Fruit fly (Drosophila melanogaster) whole organism, embryonic: ENCODE measurements around the gene TMEM216.
A peak's percentile ranks its signal among the peaks of the same experiment; 100 is the strongest.

Experiments used
- BEAF-32 ChIP-seq: fragments of 200-800 bp; sonication (Bioruptor generic); optimal IDR thresholded peaks from 3 replicates; lab custom pipeline; 2017; ENCODE audit warnings: missing biosample characterization, missing genetic modification characterization, mild to moderate bottlenecking, moderate library complexity, missing genetic modification reagents
- Blimp-1 ChIP-seq: fragments of 200-800 bp; sonication (Bioruptor generic); optimal IDR thresholded peaks from 3 replicates; lab custom pipeline; 2018; ENCODE audit warnings: missing biosample characterization, missing genetic modification characterization, mild to moderate bottlenecking, moderate library complexity, missing genetic modification reagents
- CG10147 ChIP-seq: fragments of 200-800 bp; sonication (Bioruptor generic); optimal IDR thresholded peaks from 2 replicates; lab custom pipeline; 2019; ENCODE audit warnings: missing biosample characterization, mild to moderate bottlenecking, missing genetic modification characterization, moderate library complexity
- CG10321 ChIP-seq: fragments of 200-800 bp; sonication (Bioruptor generic); IDR thresholded peaks from 2 replicates; pipeline ENCODE4 v1.3.6; 2022; ENCODE audit warnings: missing biosample characterization, missing genetic modification characterization
- CG10366 ChIP-seq: fragments of 200-800 bp; sonication (Bioruptor generic); IDR thresholded peaks from 2 replicates; pipeline ENCODE4 v1.3.6; 2022; ENCODE audit warnings: missing biosample characterization, missing genetic modification characterization
- CG10654 ChIP-seq: fragments of 200-800 bp; sonication (Bioruptor generic); optimal IDR thresholded peaks from 2 replicates; lab custom pipeline; 2016; ENCODE audit warnings: missing biosample characterization, missing genetic modification characterization
- CG12299 ChIP-seq: fragments of 200-800 bp; sonication (Bioruptor generic); optimal IDR thresholded peaks from 2 replicates; lab custom pipeline; 2018; ENCODE audit warnings: missing biosample characterization, mild to moderate bottlenecking, missing genetic modification characterization
- CG16815 ChIP-seq: fragments of 200-800 bp; sonication (Bioruptor generic); optimal IDR thresholded peaks from 3 replicates; lab custom pipeline; 2017; ENCODE audit warnings: missing biosample characterization, mild to moderate bottlenecking, missing genetic modification characterization
- CG17568 ChIP-seq: fragments of 200-800 bp; sonication (Bioruptor generic); optimal IDR thresholded peaks from 2 replicates; lab custom pipeline; 2018; ENCODE audit warnings: missing biosample characterization, mild to moderate bottlenecking, missing genetic modification characterization, moderate library complexity
- CG18619 ChIP-seq: fragments of 200-800 bp; sonication (Bioruptor generic); optimal IDR thresholded peaks from 3 replicates; lab custom pipeline; 2017; ENCODE audit warnings: missing biosample characterization, mild to moderate bottlenecking, missing genetic modification characterization
- CG2889 ChIP-seq: fragments of 200-800 bp; sonication (Bioruptor generic); IDR thresholded peaks from 3 replicates; pipeline ENCODE4 v1.3.6; 2022; ENCODE audit warnings: missing biosample characterization, missing genetic modification characterization
- CG31441 ChIP-seq: fragments of 200-800 bp; sonication (Bioruptor generic); IDR thresholded peaks from 2 replicates; pipeline ENCODE4 v1.3.6; 2022; ENCODE audit warnings: missing biosample characterization, missing genetic modification characterization
- CG33557 ChIP-seq: fragments of 200-800 bp; sonication (Bioruptor generic); optimal IDR thresholded peaks from 2 replicates; lab custom pipeline; 2019; ENCODE audit warnings: missing biosample characterization, mild to moderate bottlenecking, missing genetic modification characterization, moderate library complexity
- CG3407 ChIP-seq: fragments of 200-800 bp; sonication (Bioruptor generic); optimal IDR thresholded peaks from 2 replicates; lab custom pipeline; 2018; ENCODE audit warnings: missing biosample characterization, mild to moderate bottlenecking, missing genetic modification characterization
- CG6765 ChIP-seq: fragments of 200-800 bp; sonication (Bioruptor generic); optimal IDR thresholded peaks from 3 replicates; lab custom pipeline; 2017; ENCODE audit warnings: missing biosample characterization, mild to moderate bottlenecking, missing genetic modification characterization
- CG6791 ChIP-seq: fragments of 200-800 bp; sonication (Bioruptor generic); IDR thresholded peaks from 3 replicates; pipeline ENCODE4 v1.3.6; 2022; ENCODE audit warnings: missing biosample characterization, missing genetic modification characterization; ENCODE audit not compliant: partially characterized antibody
- CG7786 ChIP-seq: fragments of 200-800 bp; sonication (Bioruptor generic); optimal IDR thresholded peaks from 2 replicates; lab custom pipeline; 2016; ENCODE audit warnings: missing biosample characterization, missing genetic modification characterization
- CG7987 ChIP-seq: fragments of 200-800 bp; sonication (Bioruptor generic); optimal IDR thresholded peaks from 2 replicates; lab custom pipeline; 2018; ENCODE audit warnings: missing biosample characterization, mild to moderate bottlenecking, missing genetic modification characterization, moderate library complexity
- CG8089 ChIP-seq: fragments of 200-800 bp; sonication (Bioruptor generic); optimal IDR thresholded peaks from 3 replicates; lab custom pipeline; 2016; ENCODE audit warnings: missing biosample characterization, missing genetic modification characterization
- CoRest ChIP-seq: fragments of 200-800 bp; sonication (Bioruptor generic); optimal IDR thresholded peaks from 3 replicates; lab custom pipeline; 2018; ENCODE audit warnings: missing biosample characterization, mild to moderate bottlenecking, missing genetic modification characterization, moderate library complexity
- Drgx ChIP-seq: fragments of 200-800 bp; sonication (Bioruptor generic); IDR thresholded peaks from 2 replicates; pipeline ENCODE4 v1.3.6; 2022; ENCODE audit warnings: missing biosample characterization, missing genetic modification characterization
- ERR ChIP-seq: fragments of 200-800 bp; sonication (Bioruptor generic); optimal IDR thresholded peaks from 2 replicates; lab custom pipeline; 2016; ENCODE audit warnings: missing biosample characterization, missing genetic modification characterization
- Elba2 ChIP-seq: fragments of 200-800 bp; sonication (Bioruptor generic); optimal IDR thresholded peaks from 3 replicates; lab custom pipeline; 2016; ENCODE audit warnings: missing biosample characterization, missing genetic modification characterization
- Ets65A ChIP-seq: fragments of 200-800 bp; sonication (Bioruptor generic); peaks from one replicate; lab custom pipeline; 2016; ENCODE audit warnings: missing biosample characterization, missing genetic modification characterization
- Mrtf ChIP-seq: fragments of 200-800 bp; sonication (Bioruptor generic); IDR thresholded peaks from 3 replicates; pipeline ENCODE4 v1.3.6; 2022; ENCODE audit warnings: missing biosample characterization, missing genetic modification characterization
- NC2β ChIP-seq: fragments of 200-800 bp; sonication (Bioruptor generic); optimal IDR thresholded peaks from 2 replicates; lab custom pipeline; 2016; ENCODE audit warnings: missing biosample characterization, missing genetic modification characterization
- Oli ChIP-seq: fragments of 200-800 bp; sonication (Bioruptor generic); optimal IDR thresholded peaks from 2 replicates; lab custom pipeline; 2018; ENCODE audit warnings: missing biosample characterization, mild to moderate bottlenecking, missing genetic modification characterization, moderate library complexity
- Optix ChIP-seq: fragments of 200-800 bp; sonication (Bioruptor generic); IDR thresholded peaks from 3 replicates; pipeline ENCODE4 v1.3.6; 2022; ENCODE audit warnings: missing biosample characterization, missing genetic modification characterization
- PHDP ChIP-seq: fragments of 200-800 bp; sonication (Bioruptor generic); optimal IDR thresholded peaks from 3 replicates; lab custom pipeline; 2018; ENCODE audit warnings: missing biosample characterization, mild to moderate bottlenecking, missing genetic modification characterization, moderate library complexity
- Poxn ChIP-seq: fragments of 200-800 bp; sonication (Bioruptor generic); IDR thresholded peaks from 2 replicates; pipeline ENCODE4 v1.3.6; 2022; ENCODE audit warnings: missing biosample characterization, missing genetic modification characterization
- Rx ChIP-seq: fragments of 200-800 bp; sonication (Bioruptor generic); IDR thresholded peaks from 2 replicates; pipeline ENCODE4 v1.3.6; 2022; ENCODE audit warnings: missing biosample characterization, missing genetic modification characterization
- Sin3A ChIP-seq: fragments of >200 bp; optimal IDR thresholded peaks from 2 replicates; lab custom pipeline; 2018
- Sry-β ChIP-seq: fragments of 200-800 bp; sonication (Bioruptor generic); optimal IDR thresholded peaks from 2 replicates; lab custom pipeline; 2018; ENCODE audit warnings: missing biosample characterization, mild to moderate bottlenecking, missing genetic modification characterization, moderate library complexity
- Trl ChIP-seq, 3 experiments: fragments of >200 bp in 2 of 3; fragments of 200-800 bp in 1 of 3; sonication (Bioruptor generic) in 1 of 3; optimal IDR thresholded peaks; 2 replicates in 1 of 3; 3 replicates in 2 of 3; lab custom pipeline; 2016 to 2017; ENCODE audit warnings: missing biosample characterization in 1 of 3, missing genetic modification characterization in 1 of 3
- ara ChIP-seq: fragments of 200-800 bp; sonication (Bioruptor generic); IDR thresholded peaks from 2 replicates; pipeline ENCODE4 v1.3.6; 2022; ENCODE audit warnings: missing biosample characterization, missing genetic modification characterization
- cg ChIP-seq: fragments of 200-800 bp; sonication (Bioruptor generic); optimal IDR thresholded peaks from 3 replicates; lab custom pipeline; 2019; ENCODE audit warnings: missing biosample characterization, mild to moderate bottlenecking, missing genetic modification characterization, moderate library complexity
- emc ChIP-seq: fragments of 200-800 bp; sonication (Bioruptor generic); optimal IDR thresholded peaks from 2 replicates; lab custom pipeline; 2016; ENCODE audit warnings: missing biosample characterization, missing genetic modification characterization
- exex ChIP-seq: fragments of 200-800 bp; sonication (Bioruptor generic); optimal IDR thresholded peaks from 4 replicates; lab custom pipeline; 2018; ENCODE audit warnings: missing biosample characterization, mild to moderate bottlenecking, missing genetic modification characterization, moderate library complexity
- gsb-n ChIP-seq: fragments of 200-800 bp; sonication (Bioruptor generic); optimal IDR thresholded peaks from 3 replicates; lab custom pipeline; 2018; ENCODE audit warnings: missing biosample characterization, mild to moderate bottlenecking, missing genetic modification characterization
- gt ChIP-seq: fragments of 200-800 bp; sonication (Bioruptor generic); IDR thresholded peaks from 2 replicates; pipeline ENCODE4 v1.3.6; 2022; ENCODE audit warnings: missing biosample characterization, missing genetic modification characterization
- ham ChIP-seq: fragments of 200-800 bp; sonication (Bioruptor generic); IDR thresholded peaks from 2 replicates; pipeline ENCODE4 v1.3.6; 2022; ENCODE audit warnings: missing biosample characterization, missing genetic modification characterization
- hb ChIP-seq: fragments of 200-800 bp; sonication (Bioruptor generic); IDR thresholded peaks from 3 replicates; pipeline ENCODE4 v1.3.6; 2022; ENCODE audit warnings: missing biosample characterization, missing genetic modification characterization; ENCODE audit not compliant: partially characterized antibody
- hkb ChIP-seq, 2 experiments: fragments of 200-800 bp in 1 of 2; fragments of >200 bp in 1 of 2; sonication (Bioruptor generic) in 1 of 2; IDR thresholded peaks in 1 of 2; optimal IDR thresholded peaks in 1 of 2; 2 replicates each; pipeline versions ENCODE4 v1.3.6 to Lab custom; 2017 to 2022; ENCODE audit warnings: missing biosample characterization in 1 of 2, missing genetic modification characterization in 1 of 2
- knrl ChIP-seq: fragments of 200-800 bp; sonication (Bioruptor generic); IDR thresholded peaks from 3 replicates; pipeline ENCODE4 v1.3.6; 2022; ENCODE audit warnings: missing biosample characterization, missing genetic modification characterization; ENCODE audit not compliant: partially characterized antibody
- odd ChIP-seq: fragments of 200-800 bp; sonication (Bioruptor generic); optimal IDR thresholded peaks from 2 replicates; lab custom pipeline; 2017; ENCODE audit warnings: missing biosample characterization, mild to moderate bottlenecking, missing genetic modification characterization
- onecut ChIP-seq: fragments of 200-800 bp; sonication (Bioruptor generic); IDR thresholded peaks from 2 replicates; pipeline ENCODE4 v1.3.6; 2022; ENCODE audit warnings: missing biosample characterization, missing genetic modification characterization
- ranshi ChIP-seq: fragments of 200-800 bp; sonication (Bioruptor generic); IDR thresholded peaks from 2 replicates; pipeline ENCODE4 v1.3.6; 2022; ENCODE audit warnings: missing biosample characterization, missing genetic modification characterization
- vvl ChIP-seq: fragments of 200-800 bp; sonication (Bioruptor generic); IDR thresholded peaks from 2 replicates; pipeline ENCODE4 v1.3.6; 2022; ENCODE audit warnings: missing biosample characterization, missing genetic modification characterization
- wek ChIP-seq: fragments of 200-800 bp; sonication (Bioruptor generic); optimal IDR thresholded peaks from 3 replicates; lab custom pipeline; 2018; ENCODE audit warnings: missing biosample characterization, mild to moderate bottlenecking, missing genetic modification characterization, moderate library complexity

The TMEM216 gene

dm6 chr3R:8747134-8747870 lies 31.3 kb downstream of the TMEM216 start, which contains the start of the genes CG9801 and Nasp:
Gene CG9801, minus strand, starts transcription at chr3R:8747675.
Gene Nasp, plus strand, starts transcription at chr3R:8747798.
- peak; percentile 61 for TF ChIP-seq vvl (GFP tag; lab: Robert Waterston, UW)
- TF ChIP-seq Sry-β (GFP tag; lab: Kevin White, UChicago): no peak
- TF ChIP-seq CG33557 (GFP tag; lab: Kevin White, UChicago): no peak
- peak; percentile 3 for TF ChIP-seq CG12299 (tag; lab: Kevin White, UChicago)
- TF ChIP-seq CG8089 (GFP tag; lab: Kevin White, UChicago): no peak
- no peak for TF ChIP-seq CG2889 (GFP tag; lab: Robert Waterston, UW)
- TF ChIP-seq ham: no peak
- TF ChIP-seq CG10147 (GFP tag; lab: Kevin White, UChicago): no peak
- peak; percentile 84 for TF ChIP-seq Sin3A
- TF ChIP-seq Blimp-1: peak; percentile 16
- no peak for TF ChIP-seq ara (GFP tag; lab: Robert Waterston, UW)
- no peak for TF ChIP-seq Optix (GFP tag; lab: Robert Waterston, UW)
- no peak for TF ChIP-seq CG10321
- no peak for TF ChIP-seq Mrtf (GFP tag; lab: Robert Waterston, UW)
- peak; percentile 16 for TF ChIP-seq wek (GFP tag; lab: Kevin White, UChicago)
- TF ChIP-seq Oli (tag; lab: Kevin White, UChicago): no peak
- peak; percentile 49 for TF ChIP-seq Ets65A (GFP tag; lab: Kevin White, UChicago)
- no peak for TF ChIP-seq odd (GFP tag; lab: Kevin White, UChicago)
- TF ChIP-seq gt: no peak
- TF ChIP-seq CG31441 (GFP tag; lab: Robert Waterston, UW): peak; percentile 20; the same call in 1 of the 2 replicates
- TF ChIP-seq CG17568 (GFP tag; lab: Kevin White, UChicago): no peak
- no peak for TF ChIP-seq CG3407
- peak; percentile 7 for TF ChIP-seq CG6765 (GFP tag; lab: Kevin White, UChicago)
- no peak for TF ChIP-seq emc
- TF ChIP-seq Drgx (GFP tag; lab: Robert Waterston, UW): no peak
- no peak for TF ChIP-seq CG7786 (GFP tag; lab: Kevin White, UChicago)
- TF ChIP-seq onecut (GFP tag; lab: Robert Waterston, UW): peak; percentile 31
- peak; percentile 43 for TF ChIP-seq gsb-n
- TF ChIP-seq cg (GFP tag; lab: Kevin White, UChicago): no peak
- peak; percentile 44 for TF ChIP-seq CoRest
- no peak for TF ChIP-seq Poxn
- no peak for TF ChIP-seq exex (tag; lab: Kevin White, UChicago)
- TF ChIP-seq CG16815 (GFP tag; lab: Kevin White, UChicago): no peak
- TF ChIP-seq ranshi (GFP tag; lab: Robert Waterston, UW): no peak
- peak; percentile 76 for TF ChIP-seq CG6791 (GFP tag; lab: Robert Waterston, UW)
- TF ChIP-seq hkb (optimal IDR thresholded peaks at IDR 0.05; lab: Kevin White, UChicago): no peak
- peak; percentile 24; the same call in 1 of the 2 replicates for TF ChIP-seq hkb (GFP tag; IDR thresholded peaks at IDR 0.05; lab: Robert Waterston, UW)
- TF ChIP-seq CG10654 (GFP tag; lab: Kevin White, UChicago): no peak
- peak; percentile 62 for TF ChIP-seq NC2β (GFP tag; lab: Kevin White, UChicago)
- peak; percentile 81 for TF ChIP-seq BEAF-32 (GFP tag; lab: Kevin White, UChicago)
- peak; percentile 63; the same call in 2 of the 3 replicates for TF ChIP-seq hb (GFP tag; lab: Robert Waterston, UW)
- TF ChIP-seq Elba2 (GFP tag; lab: Kevin White, UChicago): no peak
- TF ChIP-seq PHDP (tag; lab: Kevin White, UChicago): no peak
- TF ChIP-seq Trl (optimal IDR thresholded peaks at IDR 0.05; lab: Kevin White, UChicago): no peak
- peak; percentile 42 for TF ChIP-seq Trl (GFP tag; optimal IDR thresholded peaks at IDR 0.05; lab: Kevin White, UChicago)
- TF ChIP-seq CG18619 (GFP tag; lab: Kevin White, UChicago): no peak
- peak; percentile 9; the same call in 1 of the 2 replicates for TF ChIP-seq CG10366 (GFP tag; lab: Robert Waterston, UW)
- TF ChIP-seq CG7987 (GFP tag; lab: Kevin White, UChicago): peak; percentile 58
- peak; percentile 79 for TF ChIP-seq knrl (GFP tag; lab: Robert Waterston, UW)
- TF ChIP-seq ERR (GFP tag; lab: Kevin White, UChicago): peak; percentile 7
- TF ChIP-seq Rx (GFP tag; lab: Robert Waterston, UW): no peak
